Worm (Caenorhabditis elegans): ENCODE results near the gene F35A5.5.

Gene F35A5.5

ce11 chrX:3837752-3838159, 42.2 kb upstream of the F35A5.5 start (continued):
- TF ChIP-seq ceh-28 (tag; optimal IDR thresholded peaks at IDR 0.05): no peak
- TF ChIP-seq ces-1 (GFP tag; optimal IDR thresholded peaks at IDR 0.05): no peak
- no peak for TF ChIP-seq lir-3 (tag; optimal IDR thresholded peaks at IDR 0.05)
- no peak for TF ChIP-seq daf-8 (GFP tag; IDR thresholded peaks at IDR 0.05)
- peak; percentile 99 for TF ChIP-seq aha-1 (tag)
- TF ChIP-seq T26A8.4 (GFP tag; IDR thresholded peaks at IDR 0.05): 0 out of 2 replicates have a peak, but pooled peaks have one; percentile 33
- no peak for TF ChIP-seq daf-12 (tag; optimal IDR thresholded peaks at IDR 0.05)
- no peak for TF ChIP-seq jun-1 (tag; optimal IDR thresholded peaks at IDR 0.05)
- TF ChIP-seq ceh-44 (GFP tag; IDR thresholded peaks at IDR 0.05): no peak
- no peak for TF ChIP-seq T20F7.1 (GFP tag; optimal IDR thresholded peaks at IDR 0.05)
- TF ChIP-seq nhr-48 (tag; optimal IDR thresholded peaks at IDR 0.05): peak; percentile 84
- TF ChIP-seq ceh-82 (tag; optimal IDR thresholded peaks at IDR 0.05): no peak
- TF ChIP-seq nhr-10 (tag; optimal IDR thresholded peaks at IDR 0.05): no peak
- TF ChIP-seq zfp-2 (tag; optimal IDR thresholded peaks at IDR 0.05): no peak
- peak; percentile 53 for TF ChIP-seq mxl-3 (GFP tag; optimal IDR thresholded peaks at IDR 0.05)

- no peak for TF ChIP-seq F49E8.2 (tag; optimal IDR thresholded peaks at IDR 0.05; ENCODE audit: borderline replicate concordance)
- no peak for TF ChIP-seq F26F4.8 (GFP tag; conservative IDR thresholded peaks at IDR 0.05)
- TF ChIP-seq mxl-2 (GFP tag; conservative IDR thresholded peaks at IDR 0.05): no peak
- peak; percentile 27 for TF ChIP-seq hlh-11 (tag; optimal IDR thresholded peaks at IDR 0.05)
- TF ChIP-seq F37D6.2 (tag; optimal IDR thresholded peaks at IDR 0.05): no peak
- TF ChIP-seq ztf-11 (tag; optimal IDR thresholded peaks at IDR 0.05): no peak
- peak; percentile 29 for TF ChIP-seq mep-1 (tag; optimal IDR thresholded peaks at IDR 0.05)
- no peak for TF ChIP-seq unc-39 (tag; optimal IDR thresholded peaks at IDR 0.05)
- TF ChIP-seq unc-62 (GFP tag; optimal IDR thresholded peaks at IDR 0.05 in 1 of 2): peak in 1 of 2 experiments; percentile 43
- no peak for TF ChIP-seq unc-62 (tag; optimal IDR thresholded peaks at IDR 0.05)
- no peak for TF ChIP-seq egl-43 (GFP tag; IDR thresholded peaks at IDR 0.05)
- no peak for TF ChIP-seq zfp-2 (tag; optimal IDR thresholded peaks at IDR 0.05)
- TF ChIP-seq hlh-30 (tag; optimal IDR thresholded peaks at IDR 0.05; ENCODE audit: insufficient read depth): peak; percentile 30
- peak; percentile 45 for TF ChIP-seq nhr-48 (tag; optimal IDR thresholded peaks at IDR 0.05)
- no peak for TF ChIP-seq dpl-1 (GFP tag; optimal IDR thresholded peaks at IDR 0.05)
- peak; percentile 37 for TF ChIP-seq mxl-3 (GFP tag; optimal IDR thresholded peaks at IDR 0.05)
- peak in 1 of 2 experiments; percentile 5 for TF ChIP-seq mdl-1 (tag; optimal IDR thresholded peaks at IDR 0.05)
- TF ChIP-seq pha-4 (GFP tag; IDR thresholded peaks at IDR 0.05): no peak
- peak; percentile 24 for TF ChIP-seq pha-4 (tag; optimal IDR thresholded peaks at IDR 0.05)
- no peak for TF ChIP-seq daf-19 (GFP tag; conservative IDR thresholded peaks at IDR 0.05)
- TF ChIP-seq cey-2 (tag; optimal IDR thresholded peaks at IDR 0.05; ENCODE audit: borderline replicate concordance, insufficient read depth): no peak
- TF ChIP-seq R02D3.7 (tag; optimal IDR thresholded peaks at IDR 0.05): no peak
- no peak for TF ChIP-seq nhr-25 (tag; optimal IDR thresholded peaks at IDR 0.05; ENCODE audit: borderline replicate concordance, insufficient read depth)
- no peak for TF ChIP-seq vab-7 (GFP tag; IDR thresholded peaks at IDR 0.05)
- peak; percentile 34 for TF ChIP-seq nhr-28 (tag; optimal IDR thresholded peaks at IDR 0.05)
- TF ChIP-seq ceh-44 (GFP tag; IDR thresholded peaks at IDR 0.05): no peak
- no peak for TF ChIP-seq lin-29 (GFP tag; IDR thresholded peaks at IDR 0.05)
- no peak for TF ChIP-seq nhr-77 (tag; optimal IDR thresholded peaks at IDR 0.05)
- TF ChIP-seq T26A8.4 (GFP tag; IDR thresholded peaks at IDR 0.05): no peak
- no peak for TF ChIP-seq fkh-10 (GFP tag; optimal IDR thresholded peaks at IDR 0.05)
Observed at ce11 chrX:3835632-3836031, 40.1 kb upstream of the F35A5.5 start.
